Worm (Caenorhabditis elegans) whole organism, young adult: ENCODE measurements around the gene C46E10.8.
A peak's percentile ranks its signal among the peaks of the same experiment; 100 is the strongest.

Experiments
- B0261.1 ChIP-seq: sonication (generic microtip); optimal IDR thresholded peaks from 2 replicates; lab custom pipeline; 2016; ENCODE audit warnings: mild to moderate bottlenecking, missing genetic modification characterization, moderate library complexity, missing compliant biosample characterization
- C06A6.2 ChIP-seq: fragments of 200-800 bp; sonication (Bioruptor generic); conservative IDR thresholded peaks from 2 replicates; pipeline ENCODE4 v1.3.6; 2022; ENCODE audit warnings: missing genetic modification characterization, missing compliant biosample characterization
- C17E4.6 ChIP-seq: fragments of 200-800 bp; sonication (Bioruptor generic); IDR thresholded peaks from 2 replicates; pipeline ENCODE4 v1.3.6; 2022; ENCODE audit warnings: missing genetic modification reagents, missing genetic modification characterization, missing compliant biosample characterization
- F10E7.11 ChIP-seq: sonication (generic microtip); optimal IDR thresholded peaks from 2 replicates; lab custom pipeline; 2017; ENCODE audit warnings: mild to moderate bottlenecking, missing genetic modification characterization, moderate library complexity, missing compliant biosample characterization
- F22D6.2 ChIP-seq: sonication (generic microtip); optimal IDR thresholded peaks from 2 replicates; lab custom pipeline; 2016; ENCODE audit warnings: mild to moderate bottlenecking, missing genetic modification characterization, missing compliant biosample characterization
- F37B4.10 ChIP-seq: fragments of 200-800 bp; sonication (Bioruptor generic); IDR thresholded peaks from 2 replicates; pipeline ENCODE4 v1.3.6; 2022; ENCODE audit warnings: missing genetic modification characterization, missing compliant biosample characterization
- F57C9.4 ChIP-seq: sonication (generic microtip); optimal IDR thresholded peaks from 2 replicates; lab custom pipeline; 2017; ENCODE audit warnings: mild to moderate bottlenecking, missing genetic modification characterization, missing compliant biosample characterization
- T26A5.8 ChIP-seq: sonication (generic microtip); optimal IDR thresholded peaks from 2 replicates; lab custom pipeline; 2016; ENCODE audit warnings: missing genetic modification characterization, missing compliant biosample characterization
- Y53G8AR.9 ChIP-seq: fragments of 200-800 bp; sonication (Bioruptor generic); conservative IDR thresholded peaks from 2 replicates; pipeline ENCODE4 v1.3.6; 2022; ENCODE audit warnings: missing genetic modification reagents, missing genetic modification characterization, missing compliant biosample characterization
- ZK185.1 ChIP-seq: sonication (generic microtip); optimal IDR thresholded peaks from 2 replicates; lab custom pipeline; 2016; ENCODE audit warnings: mild to moderate bottlenecking, missing genetic modification characterization, missing compliant biosample characterization; ENCODE audit not compliant: poor library complexity, severe bottlenecking
- atf-7 ChIP-seq: sonication (generic microtip); optimal IDR thresholded peaks from 2 replicates; lab custom pipeline; 2017; ENCODE audit warnings: mild to moderate bottlenecking, missing genetic modification characterization, missing compliant biosample characterization
- attf-6 ChIP-seq: fragments of 200-800 bp; sonication (Bioruptor generic); IDR thresholded peaks from 2 replicates; pipeline ENCODE4 v1.3.6; 2022; ENCODE audit warnings: missing genetic modification reagents, missing genetic modification characterization, missing compliant biosample characterization
- bed-2 ChIP-seq: fragments of 200-800 bp; sonication (Bioruptor generic); IDR thresholded peaks from 2 replicates; pipeline ENCODE4 v1.3.6; 2022; ENCODE audit warnings: missing genetic modification reagents, missing genetic modification characterization, missing compliant biosample characterization
- cebp-2 ChIP-seq: fragments of 200-800 bp; sonication (Bioruptor generic); IDR thresholded peaks from 2 replicates; pipeline ENCODE4 v1.3.6; 2022; ENCODE audit warnings: missing genetic modification characterization, missing compliant biosample characterization
- ceh-100 ChIP-seq: fragments of 200-800 bp; sonication (Bioruptor generic); IDR thresholded peaks from 2 replicates; pipeline ENCODE4 v1.3.6; 2022; ENCODE audit warnings: missing genetic modification reagents, missing genetic modification characterization, missing compliant biosample characterization
- ceh-27 ChIP-seq: fragments of 200-800 bp; sonication (Bioruptor generic); optimal IDR thresholded peaks from 2 replicates; lab custom pipeline; 2018; ENCODE audit warnings: mild to moderate bottlenecking, missing genetic modification characterization, moderate library complexity, missing compliant biosample characterization
- ceh-91 ChIP-seq: fragments of 200-800 bp; sonication (Bioruptor generic); IDR thresholded peaks from 2 replicates; pipeline ENCODE4 v1.3.6; 2022; ENCODE audit warnings: missing genetic modification reagents, missing genetic modification characterization, missing compliant biosample characterization
- dox-1 ChIP-seq: fragments of 200-800 bp; sonication (Bioruptor generic); IDR thresholded peaks from 2 replicates; pipeline ENCODE4 v1.3.6; 2022; ENCODE audit warnings: missing genetic modification reagents, missing genetic modification characterization, missing compliant biosample characterization
- dpff-1 ChIP-seq: sonication (generic microtip); optimal IDR thresholded peaks from 2 replicates; lab custom pipeline; 2017; ENCODE audit warnings: mild to moderate bottlenecking, missing genetic modification characterization, missing compliant biosample characterization
- dpl-1 ChIP-seq: fragments of 150-350 bp; optimal IDR thresholded peaks from 2 replicates; lab custom pipeline; 2014; ENCODE audit warnings: missing biosample characterization, missing genetic modification reagents, missing genetic modification characterization
- egrh-3 ChIP-seq: fragments of 200-800 bp; sonication (Bioruptor generic); IDR thresholded peaks from 2 replicates; pipeline ENCODE4 v1.3.6; 2022; ENCODE audit warnings: missing genetic modification reagents, missing genetic modification characterization, missing compliant biosample characterization
- ekl-4 ChIP-seq: fragments of 200-800 bp; sonication (Bioruptor generic); IDR thresholded peaks from 2 replicates; pipeline ENCODE4 v1.3.6; 2022; ENCODE audit warnings: missing genetic modification reagents, missing genetic modification characterization, missing compliant biosample characterization
- gei-17 ChIP-seq: fragments of 200-800 bp; sonication (Bioruptor generic); optimal IDR thresholded peaks from 2 replicates; lab custom pipeline; 2018; ENCODE audit warnings: mild to moderate bottlenecking, missing genetic modification characterization, missing compliant biosample characterization
- hmg-1.2 ChIP-seq: fragments of 200-800 bp; sonication (Bioruptor generic); IDR thresholded peaks from 2 replicates; pipeline ENCODE4 v1.3.6; 2022; ENCODE audit warnings: missing genetic modification reagents, missing genetic modification characterization, missing compliant biosample characterization
- hmg-20 ChIP-seq: fragments of 200-800 bp; sonication (Bioruptor generic); IDR thresholded peaks from 2 replicates; pipeline ENCODE4 v1.3.6; 2022; ENCODE audit warnings: missing genetic modification reagents, missing genetic modification characterization, missing compliant biosample characterization
- hrde-1 ChIP-seq: sonication (generic microtip); optimal IDR thresholded peaks from 2 replicates; lab custom pipeline; 2016; ENCODE audit warnings: missing genetic modification characterization, mild to moderate bottlenecking, missing compliant biosample characterization, moderate library complexity, missing genotype, missing genetic modification reagents, borderline replicate concordance
- lin-26 ChIP-seq: fragments of 200-800 bp; sonication (Bioruptor generic); IDR thresholded peaks from 2 replicates; pipeline ENCODE4 v1.3.6; 2022; ENCODE audit warnings: missing genetic modification reagents, missing genetic modification characterization, missing compliant biosample characterization
- lin-35 ChIP-seq, 3 experiments: fragments of 150-350 bp in 2 of 3; sonication (generic microtip) in 1 of 3; optimal IDR thresholded peaks; 2 replicates each; lab custom pipeline; 2014 to 2018; ENCODE audit warnings: missing biosample characterization in 3 of 3, missing genetic modification characterization in 3 of 3, missing genetic modification reagents in 3 of 3
- lin-54 ChIP-seq: fragments of 200-800 bp; sonication (Bioruptor generic); optimal IDR thresholded peaks from 2 replicates; lab custom pipeline; 2018; ENCODE audit warnings: mild to moderate bottlenecking, missing genetic modification characterization, missing compliant biosample characterization
- lsy-27 ChIP-seq: sonication (generic microtip); optimal IDR thresholded peaks from 2 replicates; lab custom pipeline; 2017; ENCODE audit warnings: missing genetic modification characterization, mild to moderate bottlenecking, missing compliant biosample characterization, antibody characterized with exemption, missing genotype, borderline replicate concordance; ENCODE audit not compliant: insufficient read depth
- madf-10 ChIP-seq: sonication (generic microtip); optimal IDR thresholded peaks from 2 replicates; lab custom pipeline; 2016; ENCODE audit warnings: mild to moderate bottlenecking, missing genetic modification characterization, missing compliant biosample characterization
- madf-3 ChIP-seq: fragments of 200-800 bp; sonication (Bioruptor generic); IDR thresholded peaks from 2 replicates; pipeline ENCODE4 v1.3.6; 2022; ENCODE audit warnings: missing genetic modification reagents, missing genetic modification characterization, missing compliant biosample characterization
- madf-6 ChIP-seq: fragments of 200-800 bp; sonication (Bioruptor generic); IDR thresholded peaks from 2 replicates; pipeline ENCODE4 v1.3.6; 2022; ENCODE audit warnings: missing genetic modification reagents, missing genetic modification characterization, missing compliant biosample characterization
- madf-8 ChIP-seq: fragments of 200-800 bp; sonication (Bioruptor generic); conservative IDR thresholded peaks from 2 replicates; pipeline ENCODE4 v1.3.6; 2022; ENCODE audit warnings: missing genetic modification reagents, missing genetic modification characterization, missing compliant biosample characterization
- nfya-2 ChIP-seq: fragments of 200-800 bp; sonication (Bioruptor generic); IDR thresholded peaks from 2 replicates; pipeline ENCODE4 v1.3.6; 2022; ENCODE audit warnings: missing genetic modification reagents, missing genetic modification characterization, missing compliant biosample characterization
- nhr-27 ChIP-seq: fragments of 200-800 bp; sonication (Bioruptor generic); optimal IDR thresholded peaks from 2 replicates; lab custom pipeline; 2018; ENCODE audit warnings: mild to moderate bottlenecking, missing genetic modification characterization, moderate library complexity, missing compliant biosample characterization
- nhr-90 ChIP-seq: sonication (generic microtip); optimal IDR thresholded peaks from 2 replicates; lab custom pipeline; 2016; ENCODE audit warnings: missing genotype, mild to moderate bottlenecking, missing genetic modification characterization, missing compliant biosample characterization
- rcor-1 ChIP-seq: fragments of 200-800 bp; sonication (Bioruptor generic); IDR thresholded peaks from 2 replicates; pipeline ENCODE4 v1.3.6; 2022; ENCODE audit warnings: missing genetic modification reagents, missing genetic modification characterization, missing compliant biosample characterization
- repo-1 ChIP-seq: sonication (generic microtip); optimal IDR thresholded peaks from 2 replicates; lab custom pipeline; 2017; ENCODE audit warnings: mild to moderate bottlenecking, missing genetic modification characterization, missing compliant biosample characterization
- sea-2 ChIP-seq: fragments of 200-800 bp; sonication (Bioruptor generic); IDR thresholded peaks from 2 replicates; pipeline ENCODE4 v1.3.6; 2022; ENCODE audit warnings: missing genetic modification characterization, missing compliant biosample characterization
- sptf-2 ChIP-seq: fragments of 200-800 bp; sonication (Bioruptor generic); optimal IDR thresholded peaks from 2 replicates; lab custom pipeline; 2018; ENCODE audit warnings: mild to moderate bottlenecking, missing genetic modification characterization, missing compliant biosample characterization
- xnd-1 ChIP-seq: sonication (generic microtip); optimal IDR thresholded peaks from 2 replicates; lab custom pipeline; 2016; ENCODE audit warnings: missing genotype, missing genetic modification reagents, missing genetic modification characterization, missing compliant biosample characterization
- zim-3 ChIP-seq: sonication (generic microtip); optimal IDR thresholded peaks from 2 replicates; lab custom pipeline; 2017; ENCODE audit warnings: mild to moderate bottlenecking, missing genetic modification characterization, moderate library complexity, missing compliant biosample characterization
- ztf-18 ChIP-seq: sonication (generic microtip); optimal IDR thresholded peaks from 2 replicates; lab custom pipeline; 2016; ENCODE audit warnings: missing genotype, mild to moderate bottlenecking, missing genetic modification characterization, missing compliant biosample characterization
- ztf-28 ChIP-seq: fragments of 200-800 bp; sonication (Bioruptor generic); IDR thresholded peaks from 2 replicates; pipeline ENCODE4 v1.3.6; 2022; ENCODE audit warnings: missing genetic modification reagents, missing genetic modification characterization, missing compliant biosample characterization
- ztf-3 ChIP-seq: fragments of 200-800 bp; sonication (Bioruptor generic); optimal IDR thresholded peaks from 2 replicates; lab custom pipeline; 2018; ENCODE audit warnings: mild to moderate bottlenecking, missing genetic modification characterization, missing compliant biosample characterization

The C46E10.8 gene

ce11 chrII:3682770-3683234 lies 45.1 kb downstream of the C46E10.8 start, which contains the start of gene F19B10.1 (continued):
- TF ChIP-seq ceh-100 (GFP tag; lab: Robert Waterston, UW) (no peak), gei-17 (GFP tag; lab: Kevin White, UChicago) (no peak), nhr-27 (tag; lab: Kevin White, UChicago) (no peak), madf-10 (tag; lab: Kevin White, UChicago) (no peak), ztf-28 (GFP tag; lab: Robert Waterston, UW) (no peak), lin-35 (GFP tag; optimal IDR thresholded peaks at IDR 0.05; lab: Kevin White, UChicago) (peak in 1 of 3 experiments; percentile 92), C06A6.2 (no peak), ztf-18 (tag; lab: Kevin White, UChicago) (no peak), lsy-27 (tag; lab: Kevin White, UChicago) (no peak), B0261.1 (tag; lab: Kevin White, UChicago) (no peak), atf-7 (no peak), dox-1 (GFP tag; lab: Robert Waterston, UW) (0 out of 2 replicates have a peak, but pooled peaks have one; percentile 44), C17E4.6 (GFP tag; lab: Robert Waterston, UW) (no peak), nhr-90 (no peak), F22D6.2 (tag; lab: Kevin White, UChicago) (no peak), rcor-1 (GFP tag; lab: Robert Waterston, UW) (no peak), cebp-2 (no peak), F10E7.11 (tag; lab: Kevin White, UChicago) (no peak)

- no peak for TF ChIP-seq bed-2 (GFP tag; lab: Robert Waterston, UW)
- TF ChIP-seq zim-3 = no peak
- TF ChIP-seq hrde-1 (tag; lab: Kevin White, UChicago) = no peak
- no peak for TF ChIP-seq madf-3
- TF ChIP-seq dpff-1 (tag; lab: Kevin White, UChicago) = no peak
- TF ChIP-seq ceh-27 = no peak
- no peak for TF ChIP-seq lin-35 (GFP tag; optimal IDR thresholded peaks at IDR 0.05; lab: Kevin White, UChicago)
- no peak for TF ChIP-seq hmg-20 (GFP tag; lab: Robert Waterston, UW)
- no peak for TF ChIP-seq repo-1 (tag; lab: Kevin White, UChicago)
- TF ChIP-seq Y53G8AR.9 = no peak
- no peak for TF ChIP-seq F37B4.10 (GFP tag; lab: Robert Waterston, UW)
- no peak for TF ChIP-seq lsy-27 (tag; lab: Kevin White, UChicago)
- TF ChIP-seq ZK185.1 (tag; lab: Kevin White, UChicago) = no peak
- no peak for TF ChIP-seq F57C9.4 (tag; lab: Kevin White, UChicago)
- no peak for TF ChIP-seq ceh-91 (GFP tag; lab: Robert Waterston, UW)
- TF ChIP-seq egrh-3 (GFP tag; lab: Robert Waterston, UW) = no peak
- no peak for TF ChIP-seq attf-6 (GFP tag; lab: Robert Waterston, UW)
- TF ChIP-seq sea-2 (GFP tag; lab: Robert Waterston, UW) = no peak
- TF ChIP-seq, all 124 proteins: peak for 0
These were observed 46.4 kb downstream of the C46E10.8 start, which contains the start of gene F19B10.10 for ce11 chrII:3681365-3682083. F19B10.10 (minus strand) TSS chrII:3681415.

- TF ChIP-seq lin-26 (GFP tag; lab: Robert Waterston, UW) (no peak), T26A5.8 (tag; lab: Kevin White, UChicago) (no peak), hmg-1.2 (peak; percentile 10; the same call in 1 of the 2 replicates), dpl-1 (GFP tag; lab: Kevin White, UChicago) (peak; percentile 34), ekl-4 (GFP tag; lab: Robert Waterston, UW) (no peak), nhr-27 (tag; lab: Kevin White, UChicago) (no peak), madf-8 (GFP tag; lab: Robert Waterston, UW) (peak; percentile 70), madf-6 (GFP tag; lab: Robert Waterston, UW) (peak; percentile 86), ztf-3 (no peak), cebp-2 (no peak), lin-54 (GFP tag; lab: Kevin White, UChicago) (no peak), nfya-2 (no peak), ceh-27 (no peak), sptf-2 (GFP tag; lab: Kevin White, UChicago) (no peak), xnd-1 (peak; percentile 34)
These were observed 47.5 kb downstream of the C46E10.8 start for ce11 chrII:3680366-3680765.
